Worm (Caenorhabditis elegans) whole organism, mixed stage, embryonic: ENCODE data around the gene glb-15.

Experiments
- ces-1 ChIP-seq: fragments of 150-350 bp; optimal IDR thresholded peaks from 2 replicates; lab custom pipeline; 2014; ENCODE audit warnings: missing biosample characterization, missing genetic modification reagents, missing genetic modification characterization
- elt-3 ChIP-seq: fragments of 150-350 bp; optimal IDR thresholded peaks from 2 replicates; lab custom pipeline; 2014; ENCODE audit warnings: missing biosample characterization, missing genetic modification characterization
- flh-1 ChIP-seq: fragments of 200-800 bp; sonication (Bioruptor generic); optimal IDR thresholded peaks from 2 replicates; lab custom pipeline; 2018; ENCODE audit warnings: mild to moderate bottlenecking, missing genetic modification characterization, moderate library complexity, missing compliant biosample characterization
- mep-1 ChIP-seq: fragments of 150-350 bp; optimal IDR thresholded peaks from 2 replicates; lab custom pipeline; 2017; ENCODE audit warnings: missing biosample characterization, missing genetic modification reagents, missing genetic modification characterization, inconsistent platforms
- nhr-12 ChIP-seq: fragments of 150-350 bp; optimal IDR thresholded peaks from 2 replicates; lab custom pipeline; 2014; ENCODE audit warnings: missing biosample characterization, missing genetic modification characterization
- nhr-237 ChIP-seq: fragments of 150-350 bp; optimal IDR thresholded peaks from 2 replicates; lab custom pipeline; 2014; ENCODE audit warnings: missing biosample characterization, missing genetic modification characterization
- pha-4 ChIP-seq: fragments of 150-350 bp; optimal IDR thresholded peaks from 2 replicates; lab custom pipeline; 2018; ENCODE audit warnings: missing biosample characterization, missing genetic modification reagents, missing genetic modification characterization
- snpc-4 ChIP-seq: fragments of 150-350 bp; optimal IDR thresholded peaks from 2 replicates; lab custom pipeline; 2014; ENCODE audit warnings: missing biosample characterization, missing genetic modification characterization
- tbx-8 ChIP-seq: fragments of 200-800 bp; sonication (Bioruptor generic); optimal IDR thresholded peaks from 2 replicates; lab custom pipeline; 2018; ENCODE audit warnings: mild to moderate bottlenecking, missing genetic modification characterization, moderate library complexity, missing compliant biosample characterization
- unc-120 ChIP-seq: sonication (generic microtip); optimal IDR thresholded peaks from 2 replicates; lab custom pipeline; 2017; ENCODE audit warnings: missing genetic modification characterization, missing compliant biosample characterization; ENCODE audit not compliant: poor library complexity, severe bottlenecking
- ztf-11 ChIP-seq: fragments of 150-350 bp; optimal IDR thresholded peaks from 2 replicates; lab custom pipeline; 2014; ENCODE audit warnings: missing biosample characterization, missing genetic modification characterization

ce11 chrV:11570169-11570651, 47.9 kb downstream of the glb-15 start, which contains the start of the genes nhr-101 and pms-2:
- TF ChIP-seq elt-3 (no peak), unc-120 (tag; lab: Kevin White, UChicago) (no peak), nhr-237 (no peak), nhr-12 (tag; lab: Kevin White, UChicago) (no peak), mep-1 (tag; lab: Kevin White, UChicago) (no peak), flh-1 (GFP tag; lab: Kevin White, UChicago) (no peak), ces-1 (GFP tag; lab: Kevin White, UChicago) (no peak), ztf-11 (tag; lab: Kevin White, UChicago) (no peak), snpc-4 (tag; lab: Kevin White, UChicago) (no peak), pha-4 (tag; lab: Kevin White, UChicago) (no peak), tbx-8 (GFP tag; lab: Kevin White, UChicago) (no peak)
